Worm (Caenorhabditis elegans) whole organism, late embryonic: ENCODE data around the gene F10G2.4.

Experiments used
- Y22D7AL.16 ChIP-seq: sonication (generic microtip); optimal IDR thresholded peaks from 2 replicates; lab custom pipeline; 2016; ENCODE audit warnings: missing genetic modification characterization, missing compliant biosample characterization
- dmd-4 ChIP-seq: sonication (generic microtip); optimal IDR thresholded peaks from 2 replicates; lab custom pipeline; 2016; ENCODE audit warnings: borderline replicate concordance, missing genetic modification characterization, missing compliant biosample characterization
- ets-4 ChIP-seq: sonication (generic microtip); optimal IDR thresholded peaks from 2 replicates; lab custom pipeline; 2016; ENCODE audit warnings: missing genetic modification characterization, missing compliant biosample characterization
- pax-1 ChIP-seq: fragments of 150-350 bp; optimal IDR thresholded peaks from 2 replicates; lab custom pipeline; 2014; ENCODE audit warnings: missing biosample characterization, missing genetic modification characterization
- pqm-1 ChIP-seq: sonication (generic microtip); optimal IDR thresholded peaks from 2 replicates; lab custom pipeline; 2016; ENCODE audit warnings: missing genetic modification characterization, missing compliant biosample characterization

- TF ChIP-seq pqm-1 (tag; lab: Kevin White, UChicago) = no peak
- no peak for TF ChIP-seq Y22D7AL.16
- TF ChIP-seq ets-4 (tag; lab: Kevin White, UChicago) = no peak
- no peak for TF ChIP-seq pax-1 (tag; lab: Kevin White, UChicago)
- TF ChIP-seq dmd-4 (tag; lab: Kevin White, UChicago) = no peak
Measured at ce11 chrV:7343522-7343921, 16.5 kb downstream of the F10G2.4 start, which contains the start of gene srh-244.
